Fruit fly (Drosophila melanogaster) whole organism, embryonic: Measurements from ENCODE around the gene CG4452.

Experiments used
- Abd-B ChIP-seq: fragments of 200-800 bp; sonication (Bioruptor generic); optimal IDR thresholded peaks from 2 replicates; lab custom pipeline; 2018; ENCODE audit warnings: missing biosample characterization, mild to moderate bottlenecking, missing genetic modification characterization, moderate library complexity
- CG10267 ChIP-seq: fragments of 200-800 bp; sonication (Bioruptor generic); optimal IDR thresholded peaks from 2 replicates; lab custom pipeline; 2018; ENCODE audit warnings: missing biosample characterization, mild to moderate bottlenecking, missing genetic modification characterization, moderate library complexity
- CG11085 ChIP-seq: fragments of 200-800 bp; sonication (Bioruptor generic); IDR thresholded peaks from 2 replicates; pipeline ENCODE4 v1.3.6; 2022; ENCODE audit warnings: missing biosample characterization, missing genetic modification characterization
- CG11456 ChIP-seq: fragments of 200-800 bp; sonication (Bioruptor generic); IDR thresholded peaks from 3 replicates; pipeline ENCODE4 v1.3.6; 2022; ENCODE audit warnings: missing biosample characterization, missing genetic modification characterization
- CG6175 ChIP-seq: fragments of 200-800 bp; sonication (Bioruptor generic); IDR thresholded peaks from 3 replicates; pipeline ENCODE4 v1.3.6; 2022; ENCODE audit warnings: missing biosample characterization, missing genetic modification characterization
- Dip2 ChIP-seq: fragments of 200-800 bp; sonication (Bioruptor generic); IDR thresholded peaks from 2 replicates; pipeline ENCODE4 v1.3.6; 2022; ENCODE audit warnings: missing biosample characterization, missing genetic modification characterization
- nau ChIP-seq: fragments of 200-800 bp; sonication (Bioruptor generic); optimal IDR thresholded peaks from 3 replicates; lab custom pipeline; 2017; ENCODE audit warnings: missing biosample characterization, mild to moderate bottlenecking, missing genetic modification characterization, missing genetic modification reagents
- slbo ChIP-seq: fragments of 200-800 bp; sonication (Bioruptor generic); IDR thresholded peaks from 2 replicates; pipeline ENCODE4 v1.3.6; 2022; ENCODE audit warnings: missing biosample characterization, missing genetic modification characterization

DNA sequence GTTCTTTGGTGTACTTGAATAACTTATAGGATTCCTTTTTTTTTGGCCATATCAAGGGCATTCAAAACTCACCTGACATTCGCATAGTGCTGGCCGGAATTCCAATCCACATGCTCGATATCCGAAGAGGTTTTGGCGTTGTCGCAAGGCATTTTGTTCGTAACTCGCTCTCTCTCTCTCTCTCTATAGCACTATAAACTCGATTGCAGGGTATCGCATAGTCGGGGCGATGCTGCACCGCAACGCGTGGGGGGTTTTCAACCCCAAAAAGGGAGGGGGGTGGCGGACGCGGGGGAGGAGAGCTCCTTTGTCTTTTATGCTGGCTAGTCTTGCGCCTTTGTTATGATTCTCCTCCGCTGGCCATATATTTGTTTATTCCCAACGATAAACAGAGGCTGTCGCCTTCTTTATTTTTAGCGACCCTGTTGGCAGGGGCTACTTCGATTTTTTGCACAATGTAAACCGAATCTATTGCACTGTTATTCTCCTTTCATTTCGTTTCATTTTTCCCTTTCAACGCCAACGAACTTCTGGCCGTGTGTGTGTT, 31.3 kb downstream of the CG4452 start:
- no peak for TF ChIP-seq Dip2 (GFP tag; lab: Robert Waterston, UW)
- no peak for TF ChIP-seq CG11085
- peak; percentile 38; the same call in 1 of the 3 replicates for TF ChIP-seq CG6175 (GFP tag; lab: Robert Waterston, UW)
- no peak; the same call in 2 of the 3 replicates for TF ChIP-seq CG11456 (GFP tag; lab: Robert Waterston, UW)
- TF ChIP-seq nau (GFP tag; lab: Kevin White, UChicago) = no peak
- TF ChIP-seq slbo (GFP tag; lab: Robert Waterston, UW) = 0 out of 2 replicates have a peak, but pooled peaks have one; percentile 20
- no peak for TF ChIP-seq CG10267 (tag; lab: Kevin White, UChicago)
- no peak for TF ChIP-seq Abd-B (GFP tag; lab: Kevin White, UChicago)
